Fruit fly (Drosophila melanogaster) whole organism, embryonic: ENCODE results near the gene CG15643.

Experiments used
- Bteb2 ChIP-seq: fragments of 200-800 bp; sonication (Bioruptor generic); optimal IDR thresholded peaks from 2 replicates; lab custom pipeline; 2016; ENCODE audit warnings: missing biosample characterization, missing genetic modification characterization
- CG10979 ChIP-seq: fragments of 200-800 bp; sonication (Bioruptor generic); optimal IDR thresholded peaks from 2 replicates; lab custom pipeline; 2018; ENCODE audit warnings: missing biosample characterization, mild to moderate bottlenecking, missing genetic modification characterization, moderate library complexity
- CG12769 ChIP-seq: fragments of 200-800 bp; sonication (Bioruptor generic); optimal IDR thresholded peaks from 2 replicates; lab custom pipeline; 2019; ENCODE audit warnings: missing biosample characterization, mild to moderate bottlenecking, missing genetic modification characterization, moderate library complexity
- CG14050 ChIP-seq: fragments of 200-800 bp; sonication (Bioruptor generic); IDR thresholded peaks from 3 replicates; pipeline ENCODE4 v1.3.6; 2022; ENCODE audit warnings: missing biosample characterization, missing genetic modification characterization
- CG14965 ChIP-seq: fragments of 200-800 bp; sonication (Bioruptor generic); optimal IDR thresholded peaks from 2 replicates; lab custom pipeline; 2016; ENCODE audit warnings: missing biosample characterization, missing genetic modification characterization, borderline replicate concordance
- CG15073 ChIP-seq: fragments of 200-800 bp; sonication (Bioruptor generic); optimal IDR thresholded peaks from 2 replicates; lab custom pipeline; 2016; ENCODE audit warnings: missing biosample characterization, missing genetic modification characterization
- CG1602 ChIP-seq: fragments of 200-800 bp; sonication (Bioruptor generic); optimal IDR thresholded peaks from 3 replicates; lab custom pipeline; 2016; ENCODE audit warnings: missing biosample characterization, missing genetic modification characterization
- CG16813 ChIP-seq: fragments of 200-800 bp; sonication (Bioruptor generic); IDR thresholded peaks from 3 replicates; pipeline ENCODE4 v1.3.6; 2022; ENCODE audit warnings: missing biosample characterization, missing genetic modification characterization; ENCODE audit not compliant: partially characterized antibody
- CG17186 ChIP-seq: fragments of 200-800 bp; sonication (Bioruptor generic); optimal IDR thresholded peaks from 3 replicates; lab custom pipeline; 2017; ENCODE audit warnings: missing biosample characterization, missing genetic modification reagents, missing genetic modification characterization
- CG17612 ChIP-seq: fragments of 200-800 bp; sonication (Bioruptor generic); IDR thresholded peaks from 2 replicates; pipeline ENCODE4 v1.3.6; 2022; ENCODE audit warnings: missing biosample characterization, missing genetic modification characterization
- CG18599 ChIP-seq: fragments of 200-800 bp; sonication (Bioruptor generic); optimal IDR thresholded peaks from 3 replicates; lab custom pipeline; 2017; ENCODE audit warnings: missing biosample characterization, missing genetic modification characterization, mild to moderate bottlenecking, moderate library complexity, missing genetic modification reagents
- CG2116 ChIP-seq: fragments of 200-800 bp; sonication (Bioruptor generic); optimal IDR thresholded peaks from 3 replicates; lab custom pipeline; 2018; ENCODE audit warnings: missing biosample characterization, mild to moderate bottlenecking, missing genetic modification characterization
- CG2199 ChIP-seq: fragments of 200-800 bp; sonication (Bioruptor generic); IDR thresholded peaks from 3 replicates; pipeline ENCODE4 v1.3.6; 2022; ENCODE audit warnings: missing biosample characterization, missing genetic modification characterization
- CG2678 ChIP-seq: fragments of 200-800 bp; sonication (Bioruptor generic); optimal IDR thresholded peaks from 3 replicates; lab custom pipeline; 2019; ENCODE audit warnings: missing biosample characterization, mild to moderate bottlenecking, missing genetic modification characterization, moderate library complexity
- CG2875 ChIP-seq: fragments of 200-800 bp; sonication (Bioruptor generic); optimal IDR thresholded peaks from 2 replicates; lab custom pipeline; 2017; ENCODE audit warnings: missing biosample characterization, mild to moderate bottlenecking, missing genetic modification characterization, missing genetic modification reagents
- CG2889 ChIP-seq: fragments of 200-800 bp; sonication (Bioruptor generic); IDR thresholded peaks from 3 replicates; pipeline ENCODE4 v1.3.6; 2022; ENCODE audit warnings: missing biosample characterization, missing genetic modification characterization
- CG33213 ChIP-seq: fragments of 200-800 bp; sonication (Bioruptor generic); optimal IDR thresholded peaks from 3 replicates; lab custom pipeline; 2016; ENCODE audit warnings: missing biosample characterization, missing genetic modification characterization
- CG3726 ChIP-seq: fragments of 200-800 bp; sonication (Bioruptor generic); IDR thresholded peaks from 3 replicates; pipeline ENCODE4, ENCODE4 v1.3.6; 2022; ENCODE audit warnings: missing biosample characterization, missing genetic modification characterization
- CG4282 ChIP-seq: fragments of 200-800 bp; sonication (Bioruptor generic); optimal IDR thresholded peaks from 2 replicates; lab custom pipeline; 2016; ENCODE audit warnings: missing biosample characterization, missing genetic modification characterization
- CG5245 ChIP-seq: fragments of 200-800 bp; sonication (Bioruptor generic); optimal IDR thresholded peaks from 3 replicates; lab custom pipeline; 2016; ENCODE audit warnings: missing biosample characterization, missing genetic modification characterization
- CG6854 ChIP-seq: fragments of 200-800 bp; sonication (Bioruptor generic); optimal IDR thresholded peaks from 3 replicates; lab custom pipeline; 2017; ENCODE audit warnings: missing biosample characterization, mild to moderate bottlenecking, missing genetic modification characterization
- CG7372 ChIP-seq: fragments of 200-800 bp; sonication (Bioruptor generic); IDR thresholded peaks from 2 replicates; pipeline ENCODE4 v1.3.6; 2022; ENCODE audit warnings: missing biosample characterization, missing genetic modification characterization
- Drgx ChIP-seq: fragments of 200-800 bp; sonication (Bioruptor generic); IDR thresholded peaks from 2 replicates; pipeline ENCODE4 v1.3.6; 2022; ENCODE audit warnings: missing biosample characterization, missing genetic modification characterization
- Hmx ChIP-seq: fragments of 200-800 bp; sonication (Bioruptor generic); optimal IDR thresholded peaks from 2 replicates; lab custom pipeline; 2016; ENCODE audit warnings: missing biosample characterization, missing genetic modification characterization
- Hr51 ChIP-seq, 2 experiments: fragments of 200-800 bp; sonication (Bioruptor generic); optimal IDR thresholded peaks; 2 replicates in 1 of 2; 3 replicates in 1 of 2; lab custom pipeline; 2016 to 2018; ENCODE audit warnings: missing biosample characterization in 2 of 2, missing genetic modification characterization in 2 of 2, mild to moderate bottlenecking in 1 of 2, moderate library complexity in 1 of 2
- Scr ChIP-seq: fragments of 200-800 bp; sonication (Bioruptor generic); IDR thresholded peaks from 2 replicates; pipeline ENCODE4 v1.3.6; 2022; ENCODE audit warnings: missing biosample characterization, missing genetic modification characterization; ENCODE audit not compliant: partially characterized antibody
- Sry-β ChIP-seq: fragments of 200-800 bp; sonication (Bioruptor generic); optimal IDR thresholded peaks from 2 replicates; lab custom pipeline; 2018; ENCODE audit warnings: missing biosample characterization, mild to moderate bottlenecking, missing genetic modification characterization, moderate library complexity
- TFAM ChIP-seq: fragments of 200-800 bp; sonication (Bioruptor generic); optimal IDR thresholded peaks from 2 replicates; lab custom pipeline; 2017; ENCODE audit warnings: missing biosample characterization, missing genetic modification characterization, inconsistent platforms
- Vsx1 ChIP-seq: fragments of 200-800 bp; sonication (Bioruptor generic); optimal IDR thresholded peaks from 2 replicates; lab custom pipeline; 2017; ENCODE audit warnings: missing biosample characterization, mild to moderate bottlenecking, missing genetic modification characterization, missing genetic modification reagents
- ab ChIP-seq: fragments of 200-800 bp; sonication (Bioruptor generic); optimal IDR thresholded peaks from 2 replicates; lab custom pipeline; 2016; ENCODE audit warnings: missing biosample characterization, missing genetic modification characterization
- amos ChIP-seq: fragments of 200-800 bp; sonication (Bioruptor generic); IDR thresholded peaks from 2 replicates; pipeline ENCODE4 v1.3.6; 2022; ENCODE audit warnings: missing biosample characterization, missing genetic modification characterization; ENCODE audit not compliant: partially characterized antibody
- chm ChIP-seq: fragments of 200-800 bp; sonication (Bioruptor generic); IDR thresholded peaks from 2 replicates; pipeline ENCODE4 v1.3.6; 2022; ENCODE audit warnings: missing biosample characterization, missing genetic modification characterization
- crp ChIP-seq, 2 experiments: fragments of 200-800 bp; sonication (Bioruptor generic); optimal IDR thresholded peaks; 2 replicates in 1 of 2; 3 replicates in 1 of 2; lab custom pipeline; 2017; ENCODE audit warnings: missing biosample characterization in 2 of 2, missing genetic modification characterization in 2 of 2, mild to moderate bottlenecking in 1 of 2, moderate library complexity in 1 of 2
- dm ChIP-seq: fragments of 200-800 bp; sonication (Bioruptor generic); optimal IDR thresholded peaks from 3 replicates; lab custom pipeline; 2016; ENCODE audit warnings: missing biosample characterization, missing genetic modification characterization
- en ChIP-seq: fragments of 200-800 bp; sonication (Bioruptor generic); optimal IDR thresholded peaks from 2 replicates; lab custom pipeline; 2016; ENCODE audit warnings: missing biosample characterization, missing genetic modification characterization
- eve ChIP-seq, 2 experiments: fragments of >200 bp; optimal IDR thresholded peaks; 2 replicates each; lab custom pipeline; 2017; ENCODE audit warnings: missing biosample characterization in 2 of 2, missing genetic modification characterization in 2 of 2
- fd3F ChIP-seq: fragments of 200-800 bp; sonication (Bioruptor generic); optimal IDR thresholded peaks from 2 replicates; lab custom pipeline; 2018; ENCODE audit warnings: missing biosample characterization, mild to moderate bottlenecking, missing genetic modification characterization, moderate library complexity
- fd96Cb ChIP-seq: fragments of 200-800 bp; sonication (Bioruptor generic); optimal IDR thresholded peaks from 2 replicates; lab custom pipeline; 2018; ENCODE audit warnings: missing biosample characterization, mild to moderate bottlenecking, missing genetic modification characterization, moderate library complexity
- ftz-f1 ChIP-seq: fragments of 200-800 bp; sonication (Bioruptor generic); optimal IDR thresholded peaks from 2 replicates; lab custom pipeline; 2016; ENCODE audit warnings: missing biosample characterization, missing genetic modification characterization
- gce ChIP-seq: fragments of 200-800 bp; sonication (Bioruptor generic); IDR thresholded peaks from 3 replicates; pipeline ENCODE4 v1.3.6; 2022; ENCODE audit warnings: missing biosample characterization, missing genetic modification characterization
- gfzf ChIP-seq: fragments of 200-800 bp; sonication (Bioruptor generic); optimal IDR thresholded peaks from 2 replicates; lab custom pipeline; 2016; ENCODE audit warnings: missing biosample characterization, mild to moderate bottlenecking, missing genetic modification characterization, moderate library complexity
- nerfin-2 ChIP-seq: fragments of 200-800 bp; sonication (Bioruptor generic); IDR thresholded peaks from 2 replicates; pipeline ENCODE4 v1.3.6; 2022; ENCODE audit warnings: missing biosample characterization, missing genetic modification characterization; ENCODE audit not compliant: partially characterized antibody
- pho ChIP-seq: fragments of 200-800 bp; sonication (Bioruptor generic); optimal IDR thresholded peaks from 2 replicates; lab custom pipeline; 2016; ENCODE audit warnings: missing biosample characterization, missing genetic modification characterization
- run ChIP-seq: fragments of 200-800 bp; sonication (Bioruptor generic); optimal IDR thresholded peaks from 3 replicates; lab custom pipeline; 2018; ENCODE audit warnings: missing biosample characterization, mild to moderate bottlenecking, missing genetic modification characterization
- sens-2 ChIP-seq: fragments of 200-800 bp; sonication (Bioruptor generic); IDR thresholded peaks from 2 replicates; pipeline ENCODE4 v1.3.6; 2022; ENCODE audit warnings: missing biosample characterization, missing genetic modification characterization
- sima ChIP-seq: fragments of 200-800 bp; sonication (Bioruptor generic); optimal IDR thresholded peaks from 2 replicates; lab custom pipeline; 2016; ENCODE audit warnings: missing biosample characterization, missing genetic modification characterization
- sna ChIP-seq: fragments of 200-800 bp; sonication (Bioruptor generic); IDR thresholded peaks from 2 replicates; pipeline ENCODE4 v1.3.6; 2022; ENCODE audit warnings: missing biosample characterization, missing genetic modification characterization; ENCODE audit not compliant: partially characterized antibody
- sug ChIP-seq: fragments of 200-800 bp; optimal IDR thresholded peaks from 2 replicates; lab custom pipeline; 2019; ENCODE audit warnings: missing biosample characterization, mild to moderate bottlenecking, missing genetic modification characterization, moderate library complexity
- tap ChIP-seq: fragments of 200-800 bp; optimal IDR thresholded peaks from 3 replicates; lab custom pipeline; 2019; ENCODE audit warnings: missing biosample characterization, mild to moderate bottlenecking, missing genetic modification characterization, moderate library complexity
- usp ChIP-seq: fragments of >200 bp; optimal IDR thresholded peaks from 2 replicates; lab custom pipeline; 2017; ENCODE audit warnings: missing biosample characterization, missing genetic modification characterization
- yki ChIP-seq: fragments of >200 bp; optimal IDR thresholded peaks from 3 replicates; lab custom pipeline; 2018

Gene CG15643

dm6 chrX:15582853-15583252, 10.9 kb upstream of the CG15643 start, which contains the start of the genes CG9215 and CG8097 (continued):
- TF ChIP-seq ab (no peak), Hmx (GFP tag; lab: Kevin White, UChicago) (no peak), ftz-f1 (GFP tag; lab: Kevin White, UChicago) (no peak), sna (GFP tag; lab: Robert Waterston, UW) (peak; percentile 96), run (tag; lab: Kevin White, UChicago) (no peak), CG1602 (no peak), CG12769 (tag; lab: Kevin White, UChicago) (no peak), gfzf (peak; percentile 36), eve (GFP tag; optimal IDR thresholded peaks at IDR 0.05; lab: Kevin White, UChicago) (no peak), CG10979 (tag; lab: Kevin White, UChicago) (peak; percentile 32), CG16813 (GFP tag; lab: Robert Waterston, UW) (peak; percentile 96), yki (lab: Kevin White, UChicago) (no peak), CG17612 (GFP tag; lab: Robert Waterston, UW) (no peak), CG2678 (tag; lab: Kevin White, UChicago) (no peak), dm (GFP tag; lab: Kevin White, UChicago) (peak; percentile 63), CG2116 (peak; percentile 76), Vsx1 (GFP tag; lab: Kevin White, UChicago) (no peak), sug (tag; lab: Kevin White, UChicago) (peak; percentile 71), pho (GFP tag; lab: Kevin White, UChicago) (peak; percentile 37), gce (GFP tag; lab: Robert Waterston, UW) (no peak), sima (GFP tag; lab: Kevin White, UChicago) (no peak), CG14050 (GFP tag; lab: Robert Waterston, UW) (no peak), CG2875 (no peak), CG33213 (GFP tag; lab: Kevin White, UChicago) (peak; percentile 3), usp (GFP tag; lab: Kevin White, UChicago) (no peak), Drgx (GFP tag; lab: Robert Waterston, UW) (no peak), en (GFP tag; lab: Kevin White, UChicago) (no peak), TFAM (no peak), CG4282 (no peak), CG14965 (GFP tag; lab: Kevin White, UChicago) (no peak), Sry-β (peak; percentile 2), Bteb2 (GFP tag; lab: Kevin White, UChicago) (peak; percentile 39), sens-2 (GFP tag; lab: Robert Waterston, UW) (no peak), CG6854 (GFP tag; lab: Kevin White, UChicago) (no peak), Hr51 (GFP tag; optimal IDR thresholded peaks at IDR 0.05; lab: Kevin White, UChicago) (peak in 1 of 2 experiments; percentile 9), CG2199 (no peak), CG7372 (GFP tag; lab: Robert Waterston, UW) (no peak), CG3726 (no peak), CG5245 (GFP tag; lab: Kevin White, UChicago) (no peak), CG17186 (peak; percentile 75), tap (tag; lab: Kevin White, UChicago) (no peak), nerfin-2 (GFP tag; lab: Robert Waterston, UW) (peak; percentile 94), Scr (GFP tag; lab: Robert Waterston, UW) (peak; percentile 98), fd3F (GFP tag; lab: Kevin White, UChicago) (no peak), CG2889 (no peak), CG15073 (GFP tag; lab: Kevin White, UChicago) (no peak), fd96Cb (tag; lab: Kevin White, UChicago) (no peak), crp (GFP tag; optimal IDR thresholded peaks at IDR 0.05; lab: Kevin White, UChicago) (peak in 1 of 2 experiments; percentile 25), CG18599 (no peak), chm (GFP tag; lab: Robert Waterston, UW) (no peak), amos (GFP tag; lab: Robert Waterston, UW) (peak; percentile 86)
